Fruit fly (Drosophila melanogaster) whole organism, embryonic: Measurements from ENCODE around the gene CG15922.

Experiments
- Abd-B ChIP-seq: fragments of 200-800 bp; sonication (Bioruptor generic); optimal IDR thresholded peaks from 2 replicates; lab custom pipeline; 2018; ENCODE audit warnings: missing biosample characterization, mild to moderate bottlenecking, missing genetic modification characterization, moderate library complexity
- Ada2b ChIP-seq: fragments of 200-800 bp; sonication (Bioruptor generic); IDR thresholded peaks from 2 replicates; pipeline ENCODE4 v1.3.6; 2022; ENCODE audit warnings: missing biosample characterization, missing genetic modification characterization
- CG11247 ChIP-seq: fragments of 200-800 bp; sonication (Bioruptor generic); IDR thresholded peaks from 2 replicates; pipeline ENCODE4 v1.3.6; 2022; ENCODE audit warnings: missing biosample characterization, missing genetic modification characterization
- CG11723 ChIP-seq: fragments of 200-800 bp; sonication (Bioruptor generic); optimal IDR thresholded peaks from 2 replicates; lab custom pipeline; 2017; ENCODE audit warnings: missing biosample characterization, mild to moderate bottlenecking, missing genetic modification characterization
- CG12942 ChIP-seq: fragments of 200-800 bp; sonication (Bioruptor generic); optimal IDR thresholded peaks from 3 replicates; lab custom pipeline; 2016; ENCODE audit warnings: missing biosample characterization, missing genetic modification characterization
- CG13287 ChIP-seq: fragments of 200-800 bp; sonication (Bioruptor generic); IDR thresholded peaks from 2 replicates; pipeline ENCODE4 v1.3.6; 2022; ENCODE audit warnings: missing biosample characterization, missing genetic modification characterization; ENCODE audit not compliant: partially characterized antibody
- CG15269 ChIP-seq: fragments of 200-800 bp; sonication (Bioruptor generic); optimal IDR thresholded peaks from 2 replicates; lab custom pipeline; 2018; ENCODE audit warnings: missing biosample characterization, mild to moderate bottlenecking, missing genetic modification characterization, moderate library complexity
- CG1603 ChIP-seq: fragments of 200-800 bp; sonication (Bioruptor generic); optimal IDR thresholded peaks from 2 replicates; lab custom pipeline; 2019; ENCODE audit warnings: missing biosample characterization, mild to moderate bottlenecking, missing genetic modification characterization, moderate library complexity
- CG17328 ChIP-seq: fragments of 200-800 bp; sonication (Bioruptor generic); IDR thresholded peaks from 2 replicates; pipeline ENCODE4 v1.3.6; 2022; ENCODE audit warnings: missing biosample characterization, missing genetic modification characterization
- CG18599 ChIP-seq: fragments of 200-800 bp; sonication (Bioruptor generic); optimal IDR thresholded peaks from 3 replicates; lab custom pipeline; 2017; ENCODE audit warnings: missing biosample characterization, missing genetic modification characterization, mild to moderate bottlenecking, moderate library complexity, missing genetic modification reagents
- CG18764 ChIP-seq: fragments of 200-800 bp; sonication (Bioruptor generic); optimal IDR thresholded peaks from 3 replicates; lab custom pipeline; 2016; ENCODE audit warnings: missing biosample characterization, missing genetic modification characterization
- CG2712 ChIP-seq: fragments of 200-800 bp; optimal IDR thresholded peaks from 3 replicates; lab custom pipeline; 2019; ENCODE audit warnings: missing biosample characterization, mild to moderate bottlenecking, missing genetic modification characterization, moderate library complexity
- CG3065 ChIP-seq: fragments of 200-800 bp; sonication (Bioruptor generic); optimal IDR thresholded peaks from 2 replicates; lab custom pipeline; 2016; ENCODE audit warnings: missing biosample characterization, missing genetic modification characterization
- CG31441 ChIP-seq: fragments of 200-800 bp; sonication (Bioruptor generic); IDR thresholded peaks from 2 replicates; pipeline ENCODE4 v1.3.6; 2022; ENCODE audit warnings: missing biosample characterization, missing genetic modification characterization
- CG3407 ChIP-seq: fragments of 200-800 bp; sonication (Bioruptor generic); optimal IDR thresholded peaks from 2 replicates; lab custom pipeline; 2018; ENCODE audit warnings: missing biosample characterization, mild to moderate bottlenecking, missing genetic modification characterization
- CG4424 ChIP-seq: fragments of 200-800 bp; sonication (Bioruptor generic); optimal IDR thresholded peaks from 3 replicates; lab custom pipeline; 2016; ENCODE audit warnings: missing biosample characterization, missing genetic modification characterization
- CG6689 ChIP-seq: fragments of 200-800 bp; sonication (Bioruptor generic); IDR thresholded peaks from 2 replicates; pipeline ENCODE4 v1.3.6; 2022; ENCODE audit warnings: missing biosample characterization, missing genetic modification characterization
- CG7556 ChIP-seq: fragments of 200-800 bp; sonication (Bioruptor generic); optimal IDR thresholded peaks from 2 replicates; lab custom pipeline; 2017; ENCODE audit warnings: missing biosample characterization, mild to moderate bottlenecking, missing genetic modification characterization
- CG8089 ChIP-seq: fragments of 200-800 bp; sonication (Bioruptor generic); optimal IDR thresholded peaks from 3 replicates; lab custom pipeline; 2016; ENCODE audit warnings: missing biosample characterization, missing genetic modification characterization
- Chrac-16 ChIP-seq: fragments of 200-800 bp; sonication (Bioruptor generic); optimal IDR thresholded peaks from 3 replicates; lab custom pipeline; 2016; ENCODE audit warnings: missing biosample characterization, missing genetic modification characterization
- Dref ChIP-seq: fragments of 200-800 bp; sonication (Bioruptor generic); IDR thresholded peaks from 2 replicates; pipeline ENCODE4 v1.3.6; 2022; ENCODE audit warnings: missing biosample characterization, missing genetic modification characterization
- Hr3 ChIP-seq: fragments of 200-800 bp; sonication (Bioruptor generic); optimal IDR thresholded peaks from 3 replicates; lab custom pipeline; 2016; ENCODE audit warnings: missing biosample characterization, missing genetic modification characterization
- Med ChIP-seq: fragments of 200-800 bp; sonication (Bioruptor generic); peaks from one replicate; lab custom pipeline; 2016; ENCODE audit warnings: missing biosample characterization, missing genetic modification characterization, mild to moderate bottlenecking, inconsistent platforms, moderate library complexity
- Stat92E ChIP-seq, 3 experiments: fragments of >200 bp in 2 of 3; fragments of 200-800 bp in 1 of 3; sonication (Bioruptor generic) in 1 of 3; optimal IDR thresholded peaks; 2 replicates each; lab custom pipeline; 2017 to 2019; ENCODE audit warnings: missing biosample characterization in 3 of 3, missing genetic modification characterization in 3 of 3, mild to moderate bottlenecking in 1 of 3, moderate library complexity in 1 of 3
- Taf1 ChIP-seq: fragments of 200-800 bp; sonication (Bioruptor generic); IDR thresholded peaks from 2 replicates; pipeline ENCODE4 v1.3.6; 2022; ENCODE audit warnings: missing biosample characterization, missing genetic modification characterization
- Usf ChIP-seq: fragments of 200-800 bp; sonication (Bioruptor generic); optimal IDR thresholded peaks from 2 replicates; lab custom pipeline; 2017; ENCODE audit warnings: missing genotype, missing biosample characterization, missing genetic modification characterization
- YL-1 ChIP-seq: fragments of 200-800 bp; sonication (Bioruptor generic); optimal IDR thresholded peaks from 3 replicates; lab custom pipeline; 2017; ENCODE audit warnings: missing biosample characterization, mild to moderate bottlenecking, missing genetic modification characterization
- ab ChIP-seq: fragments of 200-800 bp; sonication (Bioruptor generic); optimal IDR thresholded peaks from 2 replicates; lab custom pipeline; 2016; ENCODE audit warnings: missing biosample characterization, missing genetic modification characterization
- al ChIP-seq: fragments of 200-800 bp; sonication (Bioruptor generic); IDR thresholded peaks from 2 replicates; pipeline ENCODE4 v1.3.6; 2022; ENCODE audit warnings: missing biosample characterization, missing genetic modification characterization
- ap ChIP-seq: fragments of 200-800 bp; sonication (Bioruptor generic); IDR thresholded peaks from 2 replicates; pipeline ENCODE4 v1.3.6; 2022; ENCODE audit warnings: missing biosample characterization, missing genetic modification characterization
- ase ChIP-seq: fragments of 200-800 bp; sonication (Bioruptor generic); IDR thresholded peaks from 3 replicates; pipeline ENCODE4 v1.3.6; 2022; ENCODE audit warnings: missing biosample characterization, missing genetic modification characterization
- cas ChIP-seq: fragments of 200-800 bp; sonication (Bioruptor generic); IDR thresholded peaks from 2 replicates; pipeline ENCODE4 v1.3.6; 2022; ENCODE audit warnings: missing biosample characterization, missing genetic modification characterization
- chm ChIP-seq: fragments of 200-800 bp; sonication (Bioruptor generic); IDR thresholded peaks from 2 replicates; pipeline ENCODE4 v1.3.6; 2022; ENCODE audit warnings: missing biosample characterization, missing genetic modification characterization
- dpn ChIP-seq, 2 experiments: fragments of 200-800 bp; sonication (Bioruptor generic); optimal IDR thresholded peaks; 3 replicates each; lab custom pipeline; 2016; ENCODE audit warnings: missing biosample characterization in 2 of 2, missing genetic modification characterization in 2 of 2
- eyg ChIP-seq: fragments of 200-800 bp; sonication (Bioruptor generic); optimal IDR thresholded peaks from 3 replicates; lab custom pipeline; 2016; ENCODE audit warnings: missing biosample characterization, missing genetic modification characterization
- gcm2 ChIP-seq: fragments of 200-800 bp; sonication (Bioruptor generic); optimal IDR thresholded peaks from 2 replicates; lab custom pipeline; 2016; ENCODE audit warnings: missing biosample characterization, missing genetic modification characterization
- grau ChIP-seq: fragments of 200-800 bp; optimal IDR thresholded peaks from 3 replicates; lab custom pipeline; 2019; ENCODE audit warnings: missing biosample characterization, mild to moderate bottlenecking, missing genetic modification characterization, moderate library complexity
- gro ChIP-seq: fragments of 200-800 bp; sonication (Bioruptor generic); optimal IDR thresholded peaks from 2 replicates; lab custom pipeline; 2016; ENCODE audit warnings: missing biosample characterization, missing genetic modification characterization
- hb ChIP-seq: fragments of 200-800 bp; sonication (Bioruptor generic); IDR thresholded peaks from 3 replicates; pipeline ENCODE4 v1.3.6; 2022; ENCODE audit warnings: missing biosample characterization, missing genetic modification characterization; ENCODE audit not compliant: partially characterized antibody
- lov ChIP-seq, 2 experiments: fragments of 200-800 bp in 1 of 2; fragments of >200 bp in 1 of 2; sonication (Bioruptor generic) in 1 of 2; IDR thresholded peaks in 1 of 2; optimal IDR thresholded peaks in 1 of 2; 2 replicates in 1 of 2; 3 replicates in 1 of 2; pipeline versions ENCODE4 v1.3.6 to Lab custom; 2017 to 2022; ENCODE audit warnings: missing biosample characterization in 1 of 2, missing genetic modification characterization in 1 of 2
- maf-S ChIP-seq: fragments of 200-800 bp; sonication (Bioruptor generic); optimal IDR thresholded peaks from 2 replicates; lab custom pipeline; 2016; ENCODE audit warnings: missing biosample characterization, missing genetic modification characterization
- nau ChIP-seq: fragments of 200-800 bp; sonication (Bioruptor generic); optimal IDR thresholded peaks from 3 replicates; lab custom pipeline; 2017; ENCODE audit warnings: missing biosample characterization, mild to moderate bottlenecking, missing genetic modification characterization, missing genetic modification reagents
- pita ChIP-seq: fragments of 200-800 bp; sonication (Bioruptor generic); optimal IDR thresholded peaks from 2 replicates; lab custom pipeline; 2017; ENCODE audit warnings: missing biosample characterization, mild to moderate bottlenecking, missing genetic modification characterization
- sna ChIP-seq: fragments of 200-800 bp; sonication (Bioruptor generic); IDR thresholded peaks from 2 replicates; pipeline ENCODE4 v1.3.6; 2022; ENCODE audit warnings: missing biosample characterization, missing genetic modification characterization; ENCODE audit not compliant: partially characterized antibody
- sob ChIP-seq: fragments of 200-800 bp; sonication (Bioruptor generic); IDR thresholded peaks from 2 replicates; pipeline ENCODE4 v1.3.6; 2022; ENCODE audit warnings: missing biosample characterization, missing genetic modification characterization
- trem ChIP-seq: fragments of 200-800 bp; optimal IDR thresholded peaks from 3 replicates; lab custom pipeline; 2019; ENCODE audit warnings: missing biosample characterization, mild to moderate bottlenecking, missing genetic modification characterization, moderate library complexity
- zen ChIP-seq: fragments of 200-800 bp; sonication (Bioruptor generic); optimal IDR thresholded peaks from 3 replicates; lab custom pipeline; 2018; ENCODE audit warnings: missing biosample characterization, mild to moderate bottlenecking, missing genetic modification characterization, moderate library complexity
- zfh1 ChIP-seq: fragments of 200-800 bp; sonication (Bioruptor generic); IDR thresholded peaks from 3 replicates; pipeline ENCODE4 v1.3.6; 2022; ENCODE audit warnings: missing biosample characterization, missing genetic modification characterization

Gene CG15922

dm6 chr3R:20557415-20558105 is 2.5 kb downstream of the CG15922 start, which contains the start of the genes DPCoAC and CG5180 (continued):
- peak; percentile 35; the same call in 1 of the 2 replicates for TF ChIP-seq Taf1 (GFP tag; lab: Robert Waterston, UW)
- peak; percentile 39 for TF ChIP-seq Usf (GFP tag; lab: Kevin White, UChicago)
- TF ChIP-seq gro (GFP tag; lab: Kevin White, UChicago) = peak; percentile 77
- peak; percentile 63 for TF ChIP-seq CG17328 (GFP tag; lab: Robert Waterston, UW)
- TF ChIP-seq zfh1 (GFP tag; lab: Robert Waterston, UW) = peak; percentile 78; the same call in 2 of the 3 replicates
- TF ChIP-seq CG11723 (GFP tag; lab: Kevin White, UChicago) = peak; percentile 53
- peak; percentile 45 for TF ChIP-seq CG12942
- peak; percentile 60 for TF ChIP-seq grau
- peak; percentile 43 for TF ChIP-seq CG2712 (tag; lab: Kevin White, UChicago)
- TF ChIP-seq trem (tag; lab: Kevin White, UChicago) = peak; percentile 37
- TF ChIP-seq Chrac-16 (GFP tag; lab: Kevin White, UChicago) = peak; percentile 45
- TF ChIP-seq CG3407 = no peak
- peak; percentile 83 for TF ChIP-seq CG11247 (GFP tag; lab: Robert Waterston, UW)
- TF ChIP-seq lov (optimal IDR thresholded peaks at IDR 0.05; lab: Kevin White, UChicago) = no peak
- TF ChIP-seq lov (GFP tag; IDR thresholded peaks at IDR 0.05; lab: Robert Waterston, UW) = no peak
- peak; percentile 65; the same call in 2 of the 3 replicates for TF ChIP-seq hb (GFP tag; lab: Robert Waterston, UW)
- peak; percentile 81 for TF ChIP-seq chm (GFP tag; lab: Robert Waterston, UW)
- TF ChIP-seq CG7556 = peak; percentile 36
- TF ChIP-seq YL-1 (GFP tag; lab: Kevin White, UChicago) = no peak
- TF ChIP-seq Stat92E (GFP tag; optimal IDR thresholded peaks at IDR 0.05; lab: Kevin White, UChicago) = peak in 1 of 3 experiments; percentile 83
- TF ChIP-seq gcm2 (GFP tag; lab: Kevin White, UChicago) = no peak
- peak; percentile 60 for TF ChIP-seq Dref (GFP tag; lab: Robert Waterston, UW)
- no peak; the same call in 2 of the 3 replicates for TF ChIP-seq ase (GFP tag; lab: Robert Waterston, UW)
- TF ChIP-seq zen = peak; percentile 65
- peak; percentile 62 for TF ChIP-seq maf-S (GFP tag; lab: Kevin White, UChicago)
- TF ChIP-seq CG13287 (GFP tag; lab: Robert Waterston, UW) = peak; percentile 52
- TF ChIP-seq sob (GFP tag; lab: Robert Waterston, UW) = peak; percentile 77
- TF ChIP-seq Hr3 (GFP tag; lab: Kevin White, UChicago) = peak; percentile 61
- TF ChIP-seq CG15269 (tag; lab: Kevin White, UChicago) = peak; percentile 59
- peak; percentile 17 for TF ChIP-seq CG8089 (GFP tag; lab: Kevin White, UChicago)
- TF ChIP-seq al (GFP tag; lab: Robert Waterston, UW) = peak; percentile 65
- TF ChIP-seq CG6689 = peak; percentile 57; the same call in 1 of the 2 replicates
- TF ChIP-seq ap (GFP tag; lab: Robert Waterston, UW) = peak; percentile 41; the same call in 1 of the 2 replicates
- peak; percentile 5 for TF ChIP-seq ab
- no peak for TF ChIP-seq nau
- peak; percentile 68 to 73 for TF ChIP-seq dpn (GFP tag; optimal IDR thresholded peaks at IDR 0.05; lab: Kevin White, UChicago)
- peak; percentile 95 for TF ChIP-seq Med
- peak; percentile 10 for TF ChIP-seq eyg (GFP tag; lab: Kevin White, UChicago)
- peak; percentile 38 for TF ChIP-seq CG18599 (GFP tag; lab: Kevin White, UChicago)
- TF ChIP-seq Ada2b (GFP tag; lab: Robert Waterston, UW) = peak; percentile 71
- peak; percentile 61 for TF ChIP-seq Abd-B (GFP tag; lab: Kevin White, UChicago)
- TF ChIP-seq pita (GFP tag; lab: Kevin White, UChicago) = peak; percentile 90
- TF ChIP-seq sna (GFP tag; lab: Robert Waterston, UW) = no peak
- peak; percentile 35 for TF ChIP-seq CG3065 (GFP tag; lab: Kevin White, UChicago)
- peak; percentile 89 for TF ChIP-seq CG1603
- peak; percentile 39 for TF ChIP-seq CG4424
- peak; percentile 59; the same call in 1 of the 2 replicates for TF ChIP-seq CG31441 (GFP tag; lab: Robert Waterston, UW)
- peak; percentile 44; the same call in 1 of the 2 replicates for TF ChIP-seq cas (GFP tag; lab: Robert Waterston, UW)
- TF ChIP-seq CG18764 (GFP tag; lab: Kevin White, UChicago) = peak; percentile 52
